Worm (Caenorhabditis elegans): ENCODE measurements around the gene txt-2.

ce11 chrV:260334-260733 is 20.0 kb upstream of the txt-2 start:
- TF ChIP-seq ceh-48 (tag; optimal IDR thresholded peaks at IDR 0.05) (no peak), ama-1 (optimal IDR thresholded peaks at IDR 0.05) (no peak), ceh-2 (tag; optimal IDR thresholded peaks at IDR 0.05) (no peak), eyg-1 (tag; optimal IDR thresholded peaks at IDR 0.05) (no peak), pqm-1 (tag; optimal IDR thresholded peaks at IDR 0.05) (no peak), nhr-11 (tag; optimal IDR thresholded peaks at IDR 0.05) (no peak), odd-2 (tag; optimal IDR thresholded peaks at IDR 0.05) (no peak), pat-9 (tag; optimal IDR thresholded peaks at IDR 0.05) (no peak), tbx-7 (tag; optimal IDR thresholded peaks at IDR 0.05) (no peak), sox-4 (tag; optimal IDR thresholded peaks at IDR 0.05) (no peak), unc-86 (tag; optimal IDR thresholded peaks at IDR 0.05) (no peak), tbx-2 (tag; optimal IDR thresholded peaks at IDR 0.05) (no peak)

Data from whole organism, late embryonic.